Worm (Caenorhabditis elegans) whole organism, L2 larva: ENCODE measurements around the gene capa-1.

ENCODE experiments used
- C34F6.9 ChIP-seq: fragments of 150-350 bp; optimal IDR thresholded peaks from 2 replicates; lab custom pipeline; 2014; ENCODE audit warnings: missing biosample characterization, missing genetic modification characterization
- F13H6.1 ChIP-seq: sonication (generic microtip); optimal IDR thresholded peaks from 2 replicates; lab custom pipeline; 2016; ENCODE audit warnings: missing genetic modification characterization, missing compliant biosample characterization
- R02D3.7 ChIP-seq: fragments of 150-350 bp; optimal IDR thresholded peaks from 2 replicates; lab custom pipeline; 2014; ENCODE audit warnings: missing biosample characterization, missing genetic modification characterization
- ZK546.5 ChIP-seq: sonication (generic microtip); optimal IDR thresholded peaks from 2 replicates; lab custom pipeline; 2017; ENCODE audit warnings: missing biosample characterization, missing genetic modification characterization
- alr-1 ChIP-seq: fragments of 150-350 bp; optimal IDR thresholded peaks from 2 replicates; lab custom pipeline; 2014; ENCODE audit warnings: missing biosample characterization, missing genetic modification characterization
- aly-2 ChIP-seq: fragments of 150-350 bp; optimal IDR thresholded peaks from 2 replicates; lab custom pipeline; 2014; ENCODE audit warnings: missing biosample characterization, missing genetic modification characterization
- ceh-16 ChIP-seq: fragments of 150-350 bp; optimal IDR thresholded peaks from 2 replicates; lab custom pipeline; 2014; ENCODE audit warnings: missing biosample characterization, missing genetic modification characterization
- ceh-82 ChIP-seq: fragments of 150-350 bp; optimal IDR thresholded peaks from 2 replicates; lab custom pipeline; 2014; ENCODE audit warnings: missing biosample characterization, missing genetic modification characterization
- crh-2 ChIP-seq: sonication (generic microtip); optimal IDR thresholded peaks from 2 replicates; lab custom pipeline; 2017; ENCODE audit warnings: missing biosample characterization, missing genetic modification characterization
- egl-27 ChIP-seq: sonication (generic microtip); optimal IDR thresholded peaks from 3 replicates; lab custom pipeline; 2017; ENCODE audit warnings: missing biosample characterization, missing genetic modification reagents, missing genetic modification characterization
- elt-1 ChIP-seq: fragments of 150-350 bp; optimal IDR thresholded peaks from 2 replicates; lab custom pipeline; 2014; ENCODE audit warnings: missing biosample characterization, missing genetic modification characterization
- elt-3 ChIP-seq: sonication (generic microtip); optimal IDR thresholded peaks from 2 replicates; lab custom pipeline; 2017; ENCODE audit warnings: missing biosample characterization, missing genetic modification characterization
- fos-1 ChIP-seq: fragments of 150-350 bp; optimal IDR thresholded peaks from 2 replicates; lab custom pipeline; 2014; ENCODE audit warnings: missing biosample characterization, missing genetic modification characterization
- gmeb-1 ChIP-seq: fragments of 150-350 bp; optimal IDR thresholded peaks from 2 replicates; lab custom pipeline; 2014; ENCODE audit warnings: missing biosample characterization, missing genetic modification characterization
- lin-11 ChIP-seq: fragments of 150-350 bp; sonication (generic microtip); optimal IDR thresholded peaks from 2 replicates; lab custom pipeline; 2014; ENCODE audit warnings: missing biosample characterization, missing genetic modification characterization, inconsistent platforms, mixed read lengths
- lin-13 ChIP-seq: fragments of 150-350 bp; optimal IDR thresholded peaks from 2 replicates; lab custom pipeline; 2014; ENCODE audit warnings: missing biosample characterization, missing genetic modification reagents, missing genetic modification characterization
- lin-39 ChIP-seq: fragments of 150-350 bp; optimal IDR thresholded peaks from 2 replicates; lab custom pipeline; 2014; ENCODE audit warnings: missing biosample characterization, missing genetic modification reagents, missing genetic modification characterization
- lsy-2 ChIP-seq, 2 experiments: fragments of 150-350 bp in 1 of 2; sonication (generic microtip) in 1 of 2; optimal IDR thresholded peaks; 2 replicates each; lab custom pipeline; 2014 to 2017; ENCODE audit warnings: missing biosample characterization in 2 of 2, missing genetic modification characterization in 2 of 2
- mab-5 ChIP-seq: fragments of 150-350 bp; optimal IDR thresholded peaks from 2 replicates; lab custom pipeline; 2014; ENCODE audit warnings: missing biosample characterization, missing genetic modification characterization
- mbf-1 ChIP-seq: sonication (generic microtip); optimal IDR thresholded peaks from 2 replicates; lab custom pipeline; 2017; ENCODE audit warnings: missing biosample characterization, missing genetic modification characterization
- mdl-1 ChIP-seq, 2 experiments: fragments of 150-350 bp in 1 of 2; sonication (generic microtip) in 1 of 2; optimal IDR thresholded peaks; 2 replicates each; lab custom pipeline; 2017; ENCODE audit warnings: missing biosample characterization in 2 of 2, missing genetic modification characterization in 2 of 2
- nhr-10 ChIP-seq: sonication (generic microtip); optimal IDR thresholded peaks from 2 replicates; lab custom pipeline; 2017; ENCODE audit warnings: missing biosample characterization, missing genetic modification characterization
- nhr-11 ChIP-seq: fragments of 150-350 bp; optimal IDR thresholded peaks from 2 replicates; lab custom pipeline; 2014; ENCODE audit warnings: missing biosample characterization, missing genetic modification characterization
- nhr-12 ChIP-seq: fragments of 150-350 bp; optimal IDR thresholded peaks from 2 replicates; lab custom pipeline; 2014; ENCODE audit warnings: missing biosample characterization, missing genetic modification characterization
- nhr-129 ChIP-seq: fragments of 150-350 bp; optimal IDR thresholded peaks from 2 replicates; lab custom pipeline; 2014; ENCODE audit warnings: missing biosample characterization, missing genetic modification characterization
- nhr-237 ChIP-seq: fragments of 150-350 bp; optimal IDR thresholded peaks from 2 replicates; lab custom pipeline; 2014; ENCODE audit warnings: missing biosample characterization, missing genetic modification characterization
- peb-1 ChIP-seq: fragments of 150-350 bp; optimal IDR thresholded peaks from 2 replicates; lab custom pipeline; 2014; ENCODE audit warnings: missing biosample characterization, missing genetic modification characterization
- sem-4 ChIP-seq: fragments of 150-350 bp; optimal IDR thresholded peaks from 2 replicates; lab custom pipeline; 2014; ENCODE audit warnings: missing biosample characterization, missing genetic modification reagents, missing genetic modification characterization
- skn-1 ChIP-seq: sonication (generic microtip); optimal IDR thresholded peaks from 2 replicates; lab custom pipeline; 2017; ENCODE audit warnings: missing biosample characterization, missing genetic modification characterization
- sma-3 ChIP-seq: sonication (generic microtip); optimal IDR thresholded peaks from 2 replicates; lab custom pipeline; 2016; ENCODE audit warnings: missing genetic modification reagents, missing genetic modification characterization, missing compliant biosample characterization
- snpc-4 ChIP-seq: fragments of 150-350 bp; optimal IDR thresholded peaks from 2 replicates; lab custom pipeline; 2014; ENCODE audit warnings: missing biosample characterization, missing genetic modification characterization
- unc-39 ChIP-seq: fragments of 150-350 bp; optimal IDR thresholded peaks from 2 replicates; lab custom pipeline; 2014; ENCODE audit warnings: missing biosample characterization, missing genetic modification characterization
- unc-62 ChIP-seq: fragments of 150-350 bp; optimal IDR thresholded peaks from 2 replicates; lab custom pipeline; 2014; ENCODE audit warnings: missing biosample characterization, missing genetic modification reagents, missing genetic modification characterization
- zag-1 ChIP-seq: fragments of 150-350 bp; optimal IDR thresholded peaks from 2 replicates; lab custom pipeline; 2014; ENCODE audit warnings: missing biosample characterization, missing genetic modification characterization
- ztf-11 ChIP-seq: sonication (generic microtip); optimal IDR thresholded peaks from 2 replicates; lab custom pipeline; 2017; ENCODE audit warnings: missing biosample characterization, missing genetic modification characterization
- ztf-4 ChIP-seq: fragments of 150-350 bp; optimal IDR thresholded peaks from 2 replicates; lab custom pipeline; 2014; ENCODE audit warnings: missing biosample characterization, missing genetic modification characterization

The capa-1 gene

DNA sequence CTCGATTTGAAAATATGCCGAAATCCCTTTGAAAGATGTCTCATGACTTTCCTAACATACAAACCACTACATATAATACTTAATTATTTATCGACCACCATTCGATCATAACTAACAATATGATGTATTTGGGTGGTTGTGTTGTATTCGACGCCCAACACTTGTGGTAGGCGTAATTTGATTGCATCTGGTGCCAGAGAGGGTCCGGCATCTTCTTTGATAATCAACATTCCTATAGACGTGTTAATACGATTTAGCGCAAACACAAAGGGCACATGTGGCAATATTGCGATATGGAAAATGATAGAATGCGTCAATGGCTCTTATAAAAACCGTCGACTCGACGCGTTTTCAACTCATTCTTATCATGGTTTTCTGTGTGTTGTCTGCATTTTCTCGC, 15.3 kb upstream of the capa-1 start:
- TF ChIP-seq lin-39 (tag; lab: Kevin White, UChicago) (no peak), nhr-237 (tag; lab: Kevin White, UChicago) (no peak), nhr-10 (tag; lab: Kevin White, UChicago) (no peak), nhr-11 (tag; lab: Kevin White, UChicago) (no peak), ceh-16 (tag; lab: Kevin White, UChicago) (no peak), lin-13 (GFP tag; lab: Kevin White, UChicago) (no peak), mab-5 (no peak), ceh-82 (tag; lab: Kevin White, UChicago) (no peak), crh-2 (tag; lab: Kevin White, UChicago) (no peak), R02D3.7 (no peak), unc-62 (no peak), peb-1 (tag; lab: Kevin White, UChicago) (no peak), sem-4 (tag; lab: Kevin White, UChicago) (no peak), skn-1 (no peak), zag-1 (tag; lab: Kevin White, UChicago) (no peak), F13H6.1 (tag; lab: Kevin White, UChicago) (no peak), gmeb-1 (tag; lab: Kevin White, UChicago) (no peak), alr-1 (tag; lab: Kevin White, UChicago) (no peak), fos-1 (no peak)
- TF ChIP-seq, all 48 proteins: peak for 0

DNA sequence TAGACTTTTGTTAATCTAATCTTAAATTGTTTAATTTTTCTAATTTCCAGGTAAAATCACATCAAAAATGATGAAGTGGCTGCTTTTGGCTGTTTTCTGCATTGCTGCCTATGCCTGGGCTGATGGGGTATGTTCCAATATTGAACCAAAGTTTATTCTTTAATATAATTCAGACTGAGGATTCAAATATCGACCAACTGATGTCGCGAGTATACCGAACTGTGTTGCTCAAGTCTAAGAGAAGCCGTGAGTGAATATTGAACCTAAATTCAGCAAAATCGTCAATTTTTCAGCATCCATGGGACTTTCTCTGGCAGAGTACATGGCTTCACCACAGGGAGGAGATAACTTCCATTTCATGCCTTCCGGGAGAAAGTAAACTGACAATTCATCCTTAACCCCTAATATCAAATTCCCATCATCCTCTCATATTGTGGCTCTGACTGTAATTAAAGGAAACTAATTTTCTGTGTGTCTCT, 14.6 kb upstream of the capa-1 start, which contains the start of gene nlp-49:
nlp-49 (plus strand) TSS at position 51 of the 479 bp plus-strand sequence.
- TF ChIP-seq nhr-12 (tag; lab: Kevin White, UChicago) (no peak), gmeb-1 (tag; lab: Kevin White, UChicago) (no peak), lin-11 (tag; lab: Kevin White, UChicago) (no peak), mdl-1 (tag; optimal IDR thresholded peaks at IDR 0.05; lab: Kevin White, UChicago) (no peak), C34F6.9 (no peak)
- TF ChIP-seq, all 48 proteins: peak for 0

DNA sequence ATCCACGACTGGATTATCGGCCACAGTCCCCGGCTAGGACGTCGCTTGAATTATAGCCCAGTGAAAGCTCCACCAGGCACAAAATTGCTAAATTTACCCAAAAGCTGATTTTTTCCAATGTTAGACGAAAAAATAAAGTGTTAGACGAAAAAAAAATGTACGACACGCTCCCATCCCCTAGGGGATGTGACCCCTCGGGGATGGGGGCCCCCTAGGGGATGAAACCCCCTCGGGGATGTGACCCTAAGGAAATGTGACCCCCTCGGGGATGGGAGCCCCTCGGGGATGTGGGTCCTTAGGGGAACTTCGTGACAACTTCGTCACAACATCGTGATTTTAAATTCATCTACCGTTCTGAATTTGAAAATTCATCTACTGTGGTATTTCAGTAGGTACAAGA, 13.4 kb upstream of the capa-1 start:
- TF ChIP-seq gmeb-1 (tag; lab: Kevin White, UChicago) (no peak), sem-4 (tag; lab: Kevin White, UChicago) (no peak), ztf-11 (tag; lab: Kevin White, UChicago) (no peak), nhr-12 (tag; lab: Kevin White, UChicago) (no peak), ceh-16 (tag; lab: Kevin White, UChicago) (no peak), aly-2 (no peak), sma-3 (GFP tag; lab: Kevin White, UChicago) (no peak), R02D3.7 (no peak), unc-39 (tag; lab: Kevin White, UChicago) (no peak), fos-1 (no peak), mbf-1 (tag; lab: Kevin White, UChicago) (no peak), skn-1 (no peak), lin-39 (tag; lab: Kevin White, UChicago) (no peak), zag-1 (tag; lab: Kevin White, UChicago) (no peak)

DNA sequence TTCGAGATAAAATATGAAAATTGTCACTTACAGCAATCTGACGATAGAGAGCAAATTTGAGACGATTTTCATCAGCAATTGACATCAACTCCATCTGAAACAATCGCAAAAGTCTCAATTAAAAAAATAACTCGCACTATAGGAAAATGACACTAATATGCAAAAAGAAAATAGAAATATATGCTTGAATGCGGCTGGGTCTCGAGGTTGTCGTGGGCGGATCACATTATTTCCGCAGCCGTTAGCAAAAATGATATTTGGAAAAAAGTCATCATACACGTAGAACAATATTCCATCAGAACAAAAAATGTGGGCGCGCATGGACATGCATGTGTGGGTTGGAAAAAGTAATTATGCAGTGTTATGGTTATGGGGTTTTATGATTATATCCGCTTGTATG, 1.9 kb upstream of the capa-1 start, which contains the start of gene Y23B4A.1:
Y23B4A.1 (minus strand) TSS at position 101 of the 400 bp plus-strand sequence.
- TF ChIP-seq nhr-12 (tag; lab: Kevin White, UChicago) (no peak), mab-5 (no peak), ZK546.5 (tag; lab: Kevin White, UChicago) (no peak), egl-27 (no peak), aly-2 (no peak), lin-13 (GFP tag; lab: Kevin White, UChicago) (no peak), ztf-4 (tag; lab: Kevin White, UChicago) (no peak), elt-1 (tag; lab: Kevin White, UChicago) (no peak), nhr-129 (tag; lab: Kevin White, UChicago) (no peak), elt-3 (tag; lab: Kevin White, UChicago) (no peak), snpc-4 (tag; lab: Kevin White, UChicago) (no peak)

DNA sequence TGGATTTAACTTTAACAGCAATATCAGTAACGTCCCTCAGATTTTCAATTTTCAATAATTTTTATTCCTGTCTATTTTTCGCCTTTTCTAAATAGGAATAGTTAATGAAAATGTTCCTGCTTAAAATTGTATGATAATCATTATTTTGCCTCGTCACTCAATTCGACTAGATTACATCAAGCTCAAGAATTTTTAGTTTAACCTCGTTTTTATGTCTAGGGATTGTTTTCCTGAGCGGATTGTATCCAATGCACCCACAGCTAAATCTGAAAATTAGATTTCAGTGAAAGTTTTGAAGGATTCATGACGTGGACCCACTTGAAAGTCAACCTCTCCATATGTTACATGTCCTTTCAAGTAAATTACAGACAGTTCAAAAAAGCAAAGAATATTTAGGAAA, 4.5 kb downstream of the capa-1 start:
- no peak for TF ChIP-seq lsy-2 (tag; optimal IDR thresholded peaks at IDR 0.05; lab: Kevin White, UChicago)
- TF ChIP-seq lin-39 (tag; lab: Kevin White, UChicago) = no peak
